Fruit fly (Drosophila melanogaster) ovary, adult (tissue): ENCODE results near the gene mrn.
A peak's percentile ranks its signal among the peaks of the same experiment; 100 is the strongest.

Experiments used
- CG17801 ChIP-seq: fragments of 200-800 bp; optimal IDR thresholded peaks from 2 replicates; lab custom pipeline; 2019; ENCODE audit warnings: missing biosample characterization, mild to moderate bottlenecking, missing genetic modification characterization, moderate library complexity; ENCODE audit not compliant: partially characterized antibody

Gene mrn

DNA sequence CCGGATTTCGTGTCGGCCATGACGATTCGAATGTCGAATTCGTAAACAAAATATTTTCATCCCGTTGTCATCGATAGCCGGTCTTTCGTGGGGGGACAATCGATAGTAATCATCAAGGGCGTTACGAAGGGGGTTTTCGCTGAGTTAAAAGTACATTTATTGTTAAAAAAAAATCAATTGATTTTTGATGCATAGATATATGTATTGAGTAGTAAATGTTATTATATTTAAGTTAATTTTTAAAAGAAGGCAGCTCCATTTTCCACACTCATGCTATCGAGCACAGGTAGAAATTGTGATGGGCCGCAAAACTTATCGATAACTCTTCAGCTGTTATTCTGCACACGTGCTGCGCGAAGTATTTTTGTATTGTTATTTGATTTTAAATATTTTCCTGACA lies at the start of gene mrn, which contains the start of gene CG12301:
mrn (minus strand) TSS at position 51 of the 400 bp plus-strand sequence.
CG12301 (plus strand) TSS at position 314 of the 400 bp plus-strand sequence.
- peak; percentile 44 for TF ChIP-seq CG17801

DNA sequence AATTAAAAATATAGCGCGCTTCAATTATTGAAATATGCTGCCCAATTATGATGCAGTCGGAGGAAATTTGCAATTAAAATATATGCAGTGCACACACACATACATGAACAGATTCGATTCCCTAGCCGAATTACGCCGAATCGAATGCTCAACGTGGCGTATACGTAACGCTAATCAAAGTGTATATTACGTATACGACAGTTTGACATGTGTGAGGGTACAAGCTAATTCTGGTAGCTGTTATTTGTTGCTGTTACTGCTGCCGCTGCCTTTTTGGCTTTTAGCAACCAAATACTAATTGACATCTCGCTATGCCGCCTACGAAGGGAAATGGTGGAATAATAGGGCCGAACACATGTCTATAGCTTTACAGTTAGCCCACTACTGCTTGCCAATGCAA lies 47.0 kb upstream of the mrn start:
- no peak for TF ChIP-seq CG17801

DNA sequence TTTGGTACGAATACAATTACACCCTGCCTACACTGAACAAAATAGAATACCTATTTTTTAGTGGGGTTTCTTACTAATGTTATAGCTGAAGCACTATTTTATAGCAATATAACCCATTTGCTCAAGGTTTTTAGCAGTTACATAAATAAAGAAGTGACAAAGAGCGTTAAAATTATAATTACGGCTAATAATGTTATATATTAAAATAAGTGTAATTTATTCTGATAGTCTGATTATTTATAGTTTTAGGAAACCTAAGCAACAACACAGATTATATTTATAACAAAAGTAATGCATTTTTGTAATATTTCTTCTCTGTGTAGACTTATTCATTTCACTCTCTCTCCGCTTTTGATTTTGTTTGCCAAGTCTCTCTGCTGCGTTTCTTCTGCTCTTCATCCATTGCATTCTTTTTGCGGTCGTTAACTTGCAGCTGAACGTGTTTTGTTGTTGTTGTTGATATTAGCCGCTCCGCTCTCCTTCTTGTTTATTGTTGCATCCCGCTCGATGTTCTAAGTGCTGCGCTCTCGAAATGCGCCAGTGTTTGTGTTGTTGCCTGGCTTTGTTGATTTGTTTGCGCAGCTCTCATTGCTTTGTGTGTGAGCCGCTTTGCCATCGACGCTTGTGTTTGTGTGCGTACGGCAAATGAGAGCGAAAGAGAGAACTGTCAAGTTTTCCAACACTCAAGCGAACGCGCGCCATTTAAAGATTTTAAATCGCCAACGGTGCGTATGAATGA lies 45.5 kb upstream of the mrn start:
- TF ChIP-seq CG17801: peak; percentile 92

DNA sequence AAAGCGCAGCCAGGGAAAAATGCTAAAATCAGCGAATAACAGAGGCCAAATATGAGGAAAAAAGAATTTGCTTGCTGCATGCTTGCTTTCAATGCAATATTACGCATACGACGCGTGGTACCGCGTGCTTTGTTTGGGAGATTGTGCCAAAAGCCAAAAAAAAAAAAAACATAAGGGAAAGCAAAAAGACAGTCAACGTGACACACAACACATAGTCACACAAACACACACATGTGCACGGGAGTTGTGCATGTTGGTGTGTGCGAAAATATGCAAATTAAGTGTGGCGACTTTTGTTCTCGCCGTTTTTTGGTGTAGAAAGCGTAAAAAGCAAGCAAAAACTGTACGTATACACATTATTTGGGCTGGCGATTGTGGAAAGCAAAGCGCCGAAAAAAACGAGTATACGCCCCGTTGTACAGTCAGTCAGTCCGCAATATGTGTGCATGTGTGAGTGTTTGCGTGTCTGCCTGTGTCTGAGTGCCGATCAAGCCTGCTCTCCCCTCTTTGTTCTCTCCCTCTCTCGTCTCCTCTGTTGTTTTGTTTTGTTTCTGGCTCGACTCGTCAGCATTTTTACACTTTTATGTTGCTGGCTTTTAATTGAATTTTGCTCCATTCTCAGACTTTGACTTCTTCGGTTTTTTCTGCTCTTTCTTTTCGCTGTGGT lies 44.7 kb upstream of the mrn start:
- no peak for TF ChIP-seq CG17801

DNA sequence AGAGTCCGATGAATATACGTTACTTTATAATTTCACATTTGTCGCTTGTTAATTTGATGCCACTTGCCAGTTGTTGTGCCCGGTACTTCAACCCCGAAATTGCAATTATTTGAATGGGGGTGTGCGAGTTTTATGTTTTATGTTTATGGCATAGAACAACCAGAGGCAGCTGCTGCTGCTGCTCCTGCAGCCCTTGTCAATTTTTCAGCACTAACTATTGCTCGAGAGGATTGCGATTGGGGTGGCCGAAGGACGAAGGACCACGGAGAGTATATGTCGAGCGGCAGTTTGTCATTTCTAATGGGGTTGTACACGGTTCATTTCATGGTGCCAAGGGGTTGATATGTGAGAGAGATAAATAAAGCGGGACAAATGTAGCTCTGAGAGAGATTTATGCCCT lies 43.8 kb upstream of the mrn start:
- no peak for TF ChIP-seq CG17801

DNA sequence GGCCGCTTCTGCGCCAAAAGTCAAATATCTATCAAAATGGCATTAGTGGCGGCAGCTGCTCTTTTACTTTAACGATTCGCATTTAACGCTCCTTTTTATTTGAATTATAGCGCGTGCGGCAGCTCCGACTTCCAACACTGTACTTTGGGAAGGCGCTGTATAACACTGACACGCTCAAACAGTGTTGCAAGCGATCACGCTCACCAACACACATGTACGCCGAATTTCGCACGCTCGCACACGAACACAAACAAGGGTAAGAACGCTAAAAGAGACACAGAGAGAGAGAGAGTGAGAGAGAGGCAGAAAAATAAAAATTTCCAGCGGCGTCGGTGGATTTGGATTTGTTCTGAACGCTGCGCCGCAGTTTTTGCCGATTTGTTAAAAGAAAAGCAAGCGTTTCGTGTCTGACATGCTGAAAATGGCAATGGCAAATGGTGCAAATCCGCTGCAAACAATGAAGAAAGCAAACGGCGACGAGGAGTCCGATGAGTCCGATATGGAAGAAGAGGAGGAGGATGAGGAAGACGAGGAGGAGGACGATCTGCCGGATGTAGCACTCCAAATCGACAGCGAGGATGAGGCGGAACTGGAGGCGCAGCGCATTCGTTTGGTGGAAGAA lies 39.4 kb upstream of the mrn start, which contains the start of gene Phs:
Phs (plus strand) TSS at position 276 of the 622 bp plus-strand sequence.
- TF ChIP-seq CG17801: peak; percentile 32

DNA sequence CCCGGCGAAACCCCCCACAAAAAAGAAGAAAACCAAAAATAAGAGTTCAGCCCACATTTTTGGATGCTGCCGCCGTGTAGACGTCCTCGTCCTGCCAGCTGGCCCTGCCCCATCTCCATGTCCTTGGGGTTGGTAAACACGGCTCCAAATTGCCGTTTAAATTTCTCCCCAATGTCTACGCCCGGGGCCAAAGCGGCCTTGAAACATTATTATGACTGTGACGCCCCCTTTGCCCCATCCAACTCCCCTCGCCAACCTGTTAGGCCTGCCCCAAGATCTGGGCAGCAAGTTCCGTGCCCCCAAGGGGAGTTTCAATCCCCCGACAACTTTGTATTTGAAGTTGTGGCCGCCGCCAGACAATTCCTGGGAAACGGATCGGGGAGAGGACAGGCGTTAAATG lies 36.6 kb upstream of the mrn start:
- TF ChIP-seq CG17801: no peak

- no peak for TF ChIP-seq CG17801
Observed at dm6 chr3L:15616490-15616889, 36.2 kb upstream of the mrn start.

DNA sequence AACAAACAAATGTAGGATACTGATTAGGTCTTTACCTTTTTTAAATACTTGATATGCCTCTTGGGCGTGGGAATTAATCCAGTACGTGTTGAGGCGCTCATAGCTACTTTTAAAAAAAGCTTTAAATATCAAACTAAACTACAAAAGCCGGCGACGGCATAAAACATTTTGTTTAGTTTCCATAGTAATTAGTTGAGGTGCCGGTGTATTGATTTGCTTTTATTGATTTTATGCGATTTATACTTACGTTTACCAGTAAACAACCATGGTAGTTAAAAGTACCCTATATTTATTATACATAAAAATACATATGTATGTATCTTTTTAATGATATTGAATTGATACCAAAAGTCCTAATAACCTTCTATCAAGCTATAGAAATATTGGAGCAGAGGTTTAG lies 32.4 kb upstream of the mrn start, which contains the start of gene CG13449:
CG13449 (minus strand) TSS at position 101 of the 400 bp plus-strand sequence.
- TF ChIP-seq CG17801: no peak

- TF ChIP-seq CG17801: no peak
Observed at dm6 chr3L:15610109-15610508, 29.8 kb upstream of the mrn start, which contains the start of gene CG7650. TSS of gene CG7650 (minus strand) at chr3L:15610386.

DNA sequence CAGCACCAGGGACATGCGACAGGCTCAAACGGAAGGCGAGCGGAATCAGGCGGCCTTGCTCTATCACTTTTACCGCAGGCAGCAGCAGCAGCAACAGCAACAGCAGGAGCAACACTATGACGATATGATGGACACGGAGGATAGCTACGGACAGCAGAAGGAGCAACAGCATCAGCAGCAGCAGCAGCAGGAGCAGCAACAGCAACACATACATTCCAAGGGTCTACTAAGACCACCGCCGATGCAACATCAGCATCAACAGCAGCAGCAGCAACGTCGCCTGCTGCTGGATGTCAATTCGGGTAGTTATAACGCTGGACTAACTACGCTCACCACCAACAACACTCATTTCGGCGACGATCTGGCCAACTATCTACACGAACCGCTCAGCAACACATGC lies 24.6 kb upstream of the mrn start:
- TF ChIP-seq CG17801: no peak

DNA sequence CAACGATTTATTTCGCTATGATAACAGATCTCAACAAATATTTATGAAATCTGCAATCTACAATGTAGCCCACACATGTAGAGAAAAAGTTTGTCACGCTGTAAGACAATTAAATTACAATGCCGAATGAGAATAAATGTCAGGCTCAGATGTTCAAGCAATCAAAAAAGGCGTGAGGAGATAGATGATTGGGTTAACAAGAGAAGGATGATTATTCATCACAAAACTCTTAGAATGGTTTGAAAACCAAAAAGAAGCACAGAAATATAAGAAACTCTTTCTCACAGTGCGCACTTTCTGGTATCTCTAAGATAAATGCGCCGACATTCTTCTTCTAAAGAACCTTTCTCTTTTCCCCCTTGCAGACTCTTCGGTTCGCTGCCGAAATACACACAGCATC lies 19.7 kb upstream of the mrn start:
- TF ChIP-seq CG17801: no peak

DNA sequence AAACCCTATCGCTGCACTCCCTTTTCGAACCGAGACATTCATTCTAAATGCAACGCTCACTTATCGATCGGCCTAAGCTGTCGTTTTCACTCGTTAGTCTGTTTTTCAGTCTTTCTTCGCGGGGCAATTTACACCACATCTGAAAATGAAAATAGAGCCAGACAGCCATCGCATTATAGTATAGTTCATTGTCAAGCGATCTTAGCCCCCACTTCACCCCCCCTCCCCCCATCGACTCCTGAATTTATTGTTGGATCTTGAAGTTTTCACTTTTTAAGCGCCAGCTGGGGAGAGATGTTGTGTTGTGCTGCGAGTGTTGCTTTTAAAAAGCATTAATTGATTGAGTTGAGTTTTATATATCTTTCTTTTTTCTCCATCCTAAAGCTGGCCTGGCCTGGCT lies 18.9 kb upstream of the mrn start:
- TF ChIP-seq CG17801: no peak

- no peak for TF ChIP-seq CG17801
Observed at dm6 chr3L:15597945-15598344, 17.6 kb upstream of the mrn start.

DNA sequence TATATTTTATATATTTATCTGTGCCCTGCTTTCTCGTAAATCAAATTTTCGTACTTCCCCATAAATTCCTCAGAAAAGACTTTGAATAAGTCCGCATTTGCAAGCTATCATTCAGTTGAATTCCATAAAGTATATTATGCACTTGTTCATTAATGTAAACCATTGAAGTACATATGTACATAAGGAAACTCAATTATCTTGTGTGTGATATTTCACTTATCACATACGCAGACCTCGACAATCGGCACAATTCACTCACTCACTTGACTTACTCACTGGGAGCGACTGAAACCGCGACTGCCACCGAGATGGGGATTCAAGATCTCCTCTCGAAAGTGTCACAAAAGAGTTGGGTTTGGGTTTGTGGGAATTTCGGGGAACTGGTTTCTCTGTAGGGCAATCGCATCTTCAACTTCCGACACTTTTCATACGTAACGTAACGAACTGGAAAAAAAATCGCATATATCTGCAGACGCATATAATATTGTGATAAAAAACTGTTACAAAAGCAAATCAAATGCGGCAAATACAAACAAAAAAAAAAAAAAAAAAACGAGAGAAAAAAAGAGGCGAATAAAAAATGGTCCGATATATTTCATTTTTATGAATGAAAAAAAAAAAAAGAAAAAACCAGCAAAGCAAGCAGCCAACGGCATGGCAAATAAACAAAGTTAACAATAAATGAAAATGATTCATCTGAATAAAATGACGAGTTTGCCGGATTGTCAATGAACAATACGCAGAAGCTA lies 16.9 kb upstream of the mrn start:
- no peak for TF ChIP-seq CG17801

dm6 chr3L:15595980-15596379 lies 15.6 kb upstream of the mrn start:
- TF ChIP-seq CG17801: no peak
